Fruit fly (Drosophila melanogaster) whole organism, embryonic: ENCODE data around the gene CG33203.

Source experiments
- Abd-B ChIP-seq: fragments of 200-800 bp; sonication (Bioruptor generic); optimal IDR thresholded peaks from 2 replicates; lab custom pipeline; 2018; ENCODE audit warnings: missing biosample characterization, mild to moderate bottlenecking, missing genetic modification characterization, moderate library complexity
- Blimp-1 ChIP-seq: fragments of 200-800 bp; sonication (Bioruptor generic); optimal IDR thresholded peaks from 3 replicates; lab custom pipeline; 2018; ENCODE audit warnings: missing biosample characterization, missing genetic modification characterization, mild to moderate bottlenecking, moderate library complexity, missing genetic modification reagents
- CG10431 ChIP-seq: fragments of 200-800 bp; sonication (Bioruptor generic); optimal IDR thresholded peaks from 3 replicates; lab custom pipeline; 2018; ENCODE audit warnings: missing biosample characterization, mild to moderate bottlenecking, missing genetic modification characterization
- CG11560 ChIP-seq: fragments of 200-800 bp; sonication (Bioruptor generic); IDR thresholded peaks from 3 replicates; pipeline ENCODE4 v1.3.6; 2022; ENCODE audit warnings: missing biosample characterization, missing genetic modification characterization
- CG12236 ChIP-seq: fragments of 200-800 bp; sonication (Bioruptor generic); optimal IDR thresholded peaks from 2 replicates; lab custom pipeline; 2016; ENCODE audit warnings: missing biosample characterization, missing genetic modification characterization
- CG17802 ChIP-seq: fragments of 200-800 bp; sonication (Bioruptor generic); optimal IDR thresholded peaks from 2 replicates; lab custom pipeline; 2018; ENCODE audit warnings: missing biosample characterization, mild to moderate bottlenecking, missing genetic modification characterization, moderate library complexity
- CG18764 ChIP-seq: fragments of 200-800 bp; sonication (Bioruptor generic); optimal IDR thresholded peaks from 3 replicates; lab custom pipeline; 2016; ENCODE audit warnings: missing biosample characterization, missing genetic modification characterization
- CG30403 ChIP-seq: fragments of 200-800 bp; sonication (Bioruptor generic); optimal IDR thresholded peaks from 3 replicates; lab custom pipeline; 2016; ENCODE audit warnings: missing biosample characterization, missing genetic modification characterization
- CG4617 ChIP-seq: fragments of 200-800 bp; sonication (Bioruptor generic); optimal IDR thresholded peaks from 3 replicates; lab custom pipeline; 2016; ENCODE audit warnings: missing biosample characterization, missing genetic modification characterization, borderline replicate concordance
- CG6272 ChIP-seq: fragments of 200-800 bp; sonication (Bioruptor generic); IDR thresholded peaks from 2 replicates; pipeline ENCODE4 v1.3.6; 2022; ENCODE audit warnings: missing biosample characterization, missing genetic modification characterization
- CG6683 ChIP-seq: fragments of 200-800 bp; sonication (Bioruptor generic); optimal IDR thresholded peaks from 2 replicates; lab custom pipeline; 2017; ENCODE audit warnings: missing biosample characterization, mild to moderate bottlenecking, missing genetic modification characterization, missing genetic modification reagents
- CG6813 ChIP-seq: fragments of 200-800 bp; sonication (Bioruptor generic); optimal IDR thresholded peaks from 2 replicates; lab custom pipeline; 2017; ENCODE audit warnings: missing biosample characterization, missing genetic modification characterization, mild to moderate bottlenecking, moderate library complexity, missing genetic modification reagents
- CrebB ChIP-seq: fragments of 200-800 bp; sonication (Bioruptor generic); optimal IDR thresholded peaks from 3 replicates; lab custom pipeline; 2018; ENCODE audit warnings: missing biosample characterization, mild to moderate bottlenecking, missing genetic modification characterization
- Dp ChIP-seq: fragments of 200-800 bp; sonication (Bioruptor generic); optimal IDR thresholded peaks from 2 replicates; lab custom pipeline; 2018; ENCODE audit warnings: missing biosample characterization, mild to moderate bottlenecking, missing genetic modification characterization, moderate library complexity
- Fer1 ChIP-seq: fragments of 200-800 bp; sonication (Bioruptor generic); optimal IDR thresholded peaks from 2 replicates; lab custom pipeline; 2017; ENCODE audit warnings: missing biosample characterization, mild to moderate bottlenecking, missing genetic modification characterization
- GATAe ChIP-seq: fragments of 200-800 bp; sonication (Bioruptor generic); conservative IDR thresholded peaks from 2 replicates; pipeline ENCODE4 v1.3.6; 2022; ENCODE audit warnings: missing biosample characterization, missing genetic modification characterization
- HmgZ ChIP-seq: fragments of 200-800 bp; sonication (Bioruptor generic); optimal IDR thresholded peaks from 2 replicates; lab custom pipeline; 2018; ENCODE audit warnings: missing biosample characterization, mild to moderate bottlenecking, missing genetic modification characterization
- Kr ChIP-seq: fragments of 200-800 bp; sonication (Bioruptor generic); optimal IDR thresholded peaks from 2 replicates; lab custom pipeline; 2017; ENCODE audit warnings: missing biosample characterization, mild to moderate bottlenecking, missing genetic modification characterization
- Med ChIP-seq: fragments of 200-800 bp; sonication (Bioruptor generic); peaks from one replicate; lab custom pipeline; 2016; ENCODE audit warnings: missing biosample characterization, missing genetic modification characterization, mild to moderate bottlenecking, inconsistent platforms, moderate library complexity
- NfI ChIP-seq: fragments of 200-800 bp; sonication (Bioruptor generic); optimal IDR thresholded peaks from 3 replicates; lab custom pipeline; 2018; ENCODE audit warnings: missing biosample characterization, mild to moderate bottlenecking, missing genetic modification characterization, moderate library complexity
- Xrp1 ChIP-seq: fragments of 200-800 bp; sonication (Bioruptor generic); IDR thresholded peaks from 2 replicates; pipeline ENCODE4 v1.3.6; 2022; ENCODE audit warnings: missing biosample characterization, missing genetic modification characterization
- dmrt11E ChIP-seq: fragments of 200-800 bp; sonication (Bioruptor generic); optimal IDR thresholded peaks from 3 replicates; lab custom pipeline; 2018; ENCODE audit warnings: missing biosample characterization, mild to moderate bottlenecking, missing genetic modification characterization, moderate library complexity
- dpn ChIP-seq, 2 experiments: fragments of 200-800 bp; sonication (Bioruptor generic); optimal IDR thresholded peaks; 3 replicates each; lab custom pipeline; 2016; ENCODE audit warnings: missing biosample characterization in 2 of 2, missing genetic modification characterization in 2 of 2
- ewg ChIP-seq: fragments of 200-800 bp; sonication (Bioruptor generic); optimal IDR thresholded peaks from 3 replicates; lab custom pipeline; 2017; ENCODE audit warnings: mild to moderate bottlenecking, missing biosample characterization, missing genetic modification reagents, missing genetic modification characterization
- exex ChIP-seq: fragments of 200-800 bp; sonication (Bioruptor generic); optimal IDR thresholded peaks from 4 replicates; lab custom pipeline; 2018; ENCODE audit warnings: missing biosample characterization, mild to moderate bottlenecking, missing genetic modification characterization, moderate library complexity
- fd64A ChIP-seq: fragments of 200-800 bp; sonication (Bioruptor generic); optimal IDR thresholded peaks from 3 replicates; lab custom pipeline; 2018; ENCODE audit warnings: missing biosample characterization, mild to moderate bottlenecking, missing genetic modification characterization
- hkb ChIP-seq, 2 experiments: fragments of 200-800 bp in 1 of 2; fragments of >200 bp in 1 of 2; sonication (Bioruptor generic) in 1 of 2; IDR thresholded peaks in 1 of 2; optimal IDR thresholded peaks in 1 of 2; 2 replicates each; pipeline versions ENCODE4 v1.3.6 to Lab custom; 2017 to 2022; ENCODE audit warnings: missing biosample characterization in 1 of 2, missing genetic modification characterization in 1 of 2
- hth ChIP-seq: fragments of >200 bp; optimal IDR thresholded peaks from 2 replicates; lab custom pipeline; 2017; ENCODE audit warnings: inconsistent platforms
- luna ChIP-seq: fragments of 200-800 bp; sonication (Bioruptor generic); optimal IDR thresholded peaks from 2 replicates; lab custom pipeline; 2016; ENCODE audit warnings: missing biosample characterization, missing genetic modification characterization
- mirr ChIP-seq: fragments of 200-800 bp; sonication (Bioruptor generic); optimal IDR thresholded peaks from 3 replicates; lab custom pipeline; 2018; ENCODE audit warnings: missing biosample characterization, mild to moderate bottlenecking, missing genetic modification characterization
- sd ChIP-seq: fragments of 200-800 bp; sonication (Bioruptor generic); optimal IDR thresholded peaks from 3 replicates; lab custom pipeline; 2018; ENCODE audit warnings: missing biosample characterization, mild to moderate bottlenecking, missing genetic modification characterization, moderate library complexity
- sens ChIP-seq: fragments of 200-800 bp; sonication (Bioruptor generic); peaks from one replicate; lab custom pipeline; 2016; ENCODE audit warnings: missing biosample characterization, missing genetic modification characterization
- sqz ChIP-seq: fragments of 200-800 bp; sonication (Bioruptor generic); optimal IDR thresholded peaks from 3 replicates; lab custom pipeline; 2018; ENCODE audit warnings: missing biosample characterization, mild to moderate bottlenecking, missing genetic modification characterization
- yki ChIP-seq: fragments of >200 bp; optimal IDR thresholded peaks from 3 replicates; lab custom pipeline; 2018
- zen ChIP-seq: fragments of 200-800 bp; sonication (Bioruptor generic); optimal IDR thresholded peaks from 3 replicates; lab custom pipeline; 2018; ENCODE audit warnings: missing biosample characterization, mild to moderate bottlenecking, missing genetic modification characterization, moderate library complexity

Gene CG33203

dm6 chr3R:28843776-28844610 lies 43.5 kb downstream of the CG33203 start (continued):
- no peak for TF ChIP-seq luna (GFP tag; lab: Kevin White, UChicago)
- TF ChIP-seq Blimp-1 (GFP tag; lab: Kevin White, UChicago), result peak; percentile 71
- TF ChIP-seq CG18764 (GFP tag; lab: Kevin White, UChicago), result no peak
- peak; percentile 64 for TF ChIP-seq fd64A (GFP tag; lab: Kevin White, UChicago)
- peak; percentile 46 for TF ChIP-seq ewg (GFP tag; lab: Kevin White, UChicago)
- no peak for TF ChIP-seq CG4617

- TF ChIP-seq hth (lab: Kevin White, UChicago), result no peak
- no peak for TF ChIP-seq CG12236 (GFP tag; lab: Kevin White, UChicago)
- TF ChIP-seq exex (tag; lab: Kevin White, UChicago), result peak; percentile 79
- TF ChIP-seq sd (tag; lab: Kevin White, UChicago), result peak; percentile 84
- TF ChIP-seq HmgZ (tag; lab: Kevin White, UChicago), result peak; percentile 1
- peak; percentile 51; the same call in 1 of the 2 replicates for TF ChIP-seq GATAe (GFP tag; lab: Robert Waterston, UW)
- no peak for TF ChIP-seq Kr (GFP tag; lab: Kevin White, UChicago)
- TF ChIP-seq hkb (optimal IDR thresholded peaks at IDR 0.05; lab: Kevin White, UChicago), result no peak
- no peak for TF ChIP-seq hkb (GFP tag; IDR thresholded peaks at IDR 0.05; lab: Robert Waterston, UW)
- TF ChIP-seq zen (tag; lab: Kevin White, UChicago), result no peak
- TF ChIP-seq Med (GFP tag; lab: Kevin White, UChicago), result peak; percentile 52
- no peak for TF ChIP-seq CG6813 (GFP tag; lab: Kevin White, UChicago)
- TF ChIP-seq mirr (GFP tag; lab: Kevin White, UChicago), result peak; percentile 45
- TF ChIP-seq, all 482 proteins: peak for 6
Measured at dm6 chr3R:28842431-28842830, 45.1 kb downstream of the CG33203 start.

dm6 chr3R:28841968-28842367 lies 45.5 kb downstream of the CG33203 start:
- no peak for TF ChIP-seq zen (tag; lab: Kevin White, UChicago)
- TF ChIP-seq CG10431 (GFP tag; lab: Kevin White, UChicago), result no peak
- TF ChIP-seq sqz (GFP tag; lab: Kevin White, UChicago), result no peak
- no peak for TF ChIP-seq NfI (GFP tag; lab: Kevin White, UChicago)
- no peak for TF ChIP-seq hth (lab: Kevin White, UChicago)
- 0 out of 2 replicates have a peak, but pooled peaks have one; percentile 15 for TF ChIP-seq Xrp1 (GFP tag; lab: Robert Waterston, UW)
- no peak for TF ChIP-seq CG17802 (tag; lab: Kevin White, UChicago)
- no peak for TF ChIP-seq CG11560 (tag; lab: Robert Waterston, UW)
- TF ChIP-seq sens, result peak; percentile 45
- TF ChIP-seq dmrt11E (tag; lab: Kevin White, UChicago), result peak; percentile 7
- TF ChIP-seq dpn (GFP tag; optimal IDR thresholded peaks at IDR 0.05; lab: Kevin White, UChicago), result no peak
- TF ChIP-seq, all 482 proteins: peak for 3

- no peak for TF ChIP-seq Dp (GFP tag; lab: Kevin White, UChicago)
- no peak for TF ChIP-seq yki (lab: Kevin White, UChicago)
- no peak for TF ChIP-seq Fer1 (GFP tag; lab: Kevin White, UChicago)
- TF ChIP-seq CG30403 (GFP tag; lab: Kevin White, UChicago), result no peak
- TF ChIP-seq Abd-B, result no peak
- TF ChIP-seq CrebB (tag; lab: Kevin White, UChicago), result no peak
- TF ChIP-seq CG6272 (GFP tag; lab: Robert Waterston, UW), result no peak
- no peak for TF ChIP-seq CG6683 (GFP tag; lab: Kevin White, UChicago)
Measured at dm6 chr3R:28840620-28841019, 46.9 kb downstream of the CG33203 start.
